Worm (Caenorhabditis elegans) whole organism, L4 larva: Measurements from ENCODE around the gene B0563.18.
"Not testable (repeated sequence)": the region's sequence is repeated elsewhere in the genome, so short reads cannot be mapped to it uniquely, and the experiment has no call there.

Experiments
- dve-1 ChIP-seq: sonication (generic microtip); optimal IDR thresholded peaks from 2 replicates; lab custom pipeline; 2017; ENCODE audit warnings: antibody characterized with exemption, mild to moderate bottlenecking, missing genetic modification characterization, missing compliant biosample characterization; ENCODE audit not compliant: insufficient read depth
- lin-15B ChIP-seq: fragments of 150-350 bp; sonication (generic microtip); optimal IDR thresholded peaks from 3 replicates; lab custom pipeline; 2014; ENCODE audit warnings: missing biosample characterization, missing genetic modification characterization
- lsy-2 ChIP-seq, 2 experiments: fragments of 150-350 bp in 1 of 2; sonication (generic microtip) in 1 of 2; optimal IDR thresholded peaks; 2 replicates each; lab custom pipeline; 2014 to 2017; ENCODE audit warnings: missing biosample characterization in 2 of 2, missing genetic modification characterization in 2 of 2
- mdt-29 ChIP-seq: fragments of 200-800 bp; sonication (Bioruptor generic); IDR thresholded peaks from 2 replicates; pipeline ENCODE4 v1.3.6; 2022; ENCODE audit warnings: missing genetic modification reagents, missing genetic modification characterization, missing compliant biosample characterization
- nhr-237 ChIP-seq: sonication (generic microtip); optimal IDR thresholded peaks from 2 replicates; lab custom pipeline; 2017; ENCODE audit warnings: missing biosample characterization, missing genetic modification characterization

ce11 chrX:9203468-9203867, 31.1 kb downstream of the B0563.18 start, which contains the start of gene crb-3:
- not testable (repeated sequence) for TF ChIP-seq mdt-29; lsy-2 (tag; optimal IDR thresholded peaks at IDR 0.05; lab: Kevin White, UChicago); dve-1 (tag; lab: Kevin White, UChicago); nhr-237 (tag; lab: Kevin White, UChicago); lin-15B (tag; lab: Kevin White, UChicago)
